Worm (Caenorhabditis elegans): Measurements from ENCODE around the gene F46H5.7.

DNA sequence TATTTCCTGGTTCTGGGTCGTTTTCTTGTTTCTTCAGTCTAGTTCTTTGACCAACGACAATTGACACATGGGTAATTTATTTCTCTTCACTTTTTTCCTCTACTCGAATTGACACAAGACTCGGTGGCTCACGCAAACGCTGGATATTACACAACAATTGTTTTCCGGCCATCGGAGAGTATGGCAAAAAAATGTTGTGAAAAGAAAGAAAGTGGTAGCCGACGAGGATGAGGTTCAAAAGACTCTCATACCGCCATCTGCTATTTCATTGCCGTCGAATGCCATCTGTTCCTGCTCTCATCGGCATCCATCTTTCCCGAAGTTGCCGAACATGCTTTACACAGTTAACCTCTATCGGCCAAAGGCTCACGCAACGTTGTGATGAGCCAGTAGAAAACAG is 6.1 kb downstream of the F46H5.7 start:
- TF ChIP-seq attf-5 (GFP tag; optimal IDR thresholded peaks at IDR 0.05), result no peak
- TF ChIP-seq him-1 (tag; optimal IDR thresholded peaks at IDR 0.05), result no peak
- TF ChIP-seq F49E8.2 (tag; optimal IDR thresholded peaks at IDR 0.05; ENCODE audit: insufficient read depth), result no peak
- no peak for TF ChIP-seq repo-1 (tag; optimal IDR thresholded peaks at IDR 0.05)
- no peak for TF ChIP-seq ama-1 (optimal IDR thresholded peaks at IDR 0.05)
- no peak for TF ChIP-seq ama-1 (GFP tag; optimal IDR thresholded peaks at IDR 0.05)
